Fruit fly (Drosophila melanogaster) S2 (cell line): Measurements from ENCODE around the gene CG42535.

Source experiments
- CG8478 ChIP-seq: fragments of >200 bp; optimal IDR thresholded peaks from 2 replicates; lab custom pipeline; 2018
- CTCF ChIP-seq, 2 experiments: fragments of >200 bp; optimal IDR thresholded peaks; 2 replicates each; lab custom pipeline; 2018

- TF ChIP-seq CTCF (optimal IDR thresholded peaks at IDR 0.05; lab: Kevin White, UChicago) (no peak), CG8478 (no peak)
Observed at dm6 chr3L:10629969-10630368, 766 bp downstream of the CG42535 start, which contains the start of gene CG42536.
